Fruit fly (Drosophila melanogaster): Measurements from ENCODE around the gene CLS.

DNA sequence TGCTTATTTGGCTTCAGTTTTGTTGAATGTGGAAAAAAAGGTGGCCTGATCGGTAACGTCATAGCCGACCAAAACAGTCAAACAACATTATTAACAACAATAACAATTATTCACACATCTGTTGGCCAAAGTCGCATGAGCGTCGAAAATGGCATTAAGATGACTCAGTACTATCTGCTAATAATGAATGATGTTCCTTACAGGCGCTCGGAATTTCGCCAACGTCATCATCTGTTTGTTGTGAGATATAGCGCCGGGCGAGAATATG lies 48.6 kb upstream of the CLS start:
- no peak for TF ChIP-seq CTCF (optimal IDR thresholded peaks at IDR 0.05)
- TF ChIP-seq CG8478 (optimal IDR thresholded peaks at IDR 0.05), result no peak

Measured in S2 (cell line).